Worm (Caenorhabditis elegans): Measurements from ENCODE around the gene dhhc-4.
A peak's percentile ranks its signal among the peaks of the same experiment; 100 is the strongest.

DNA sequence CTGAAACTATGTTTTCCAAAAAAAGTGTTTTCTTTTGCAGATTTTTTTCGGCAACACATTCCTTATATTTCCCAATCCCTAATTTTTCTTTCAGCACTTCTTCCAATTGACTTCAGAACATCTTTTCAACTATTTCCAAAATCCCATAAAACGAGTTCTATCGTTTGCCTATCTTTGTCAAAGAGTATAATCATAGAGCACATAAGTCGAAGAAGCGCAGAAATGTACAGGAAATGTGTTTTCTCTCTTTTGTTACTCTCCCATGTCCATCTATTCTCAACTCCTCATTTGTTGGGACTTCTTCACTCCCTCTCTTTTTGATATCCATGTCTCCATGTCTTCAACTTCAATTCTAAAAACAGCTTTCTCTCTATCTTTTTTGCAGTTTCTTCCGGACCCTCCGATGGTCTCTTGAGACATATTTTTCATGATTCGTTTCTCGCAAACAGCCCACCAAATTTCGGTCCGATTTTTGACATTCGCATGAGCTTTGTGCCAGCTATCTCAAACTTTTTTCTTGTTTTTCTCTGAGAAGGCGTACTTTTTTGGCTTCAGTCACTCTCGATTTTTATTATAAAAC, 7.3 kb downstream of the dhhc-4 start, which contains the start of gene twk-48:
- peak; percentile 62 for TF ChIP-seq ces-1 (GFP tag; optimal IDR thresholded peaks at IDR 0.05)
- TF ChIP-seq blmp-1 (tag; optimal IDR thresholded peaks at IDR 0.05): no peak
- TF ChIP-seq mab-5 (tag; optimal IDR thresholded peaks at IDR 0.05): no peak
- TF ChIP-seq lsy-2 (tag; optimal IDR thresholded peaks at IDR 0.05): no peak
- TF ChIP-seq nhr-237 (tag; optimal IDR thresholded peaks at IDR 0.05): no peak
- TF ChIP-seq pha-4 (tag; optimal IDR thresholded peaks at IDR 0.05): no peak
